Worm (Caenorhabditis elegans) whole organism, mixed stage, embryonic: ENCODE measurements around the gene ZK1010.4.

Experiments
- lin-13 ChIP-seq: fragments of 150-350 bp; optimal IDR thresholded peaks from 2 replicates; lab custom pipeline; 2014; ENCODE audit warnings: missing biosample characterization, missing genetic modification characterization
- mep-1 ChIP-seq: fragments of 150-350 bp; optimal IDR thresholded peaks from 2 replicates; lab custom pipeline; 2017; ENCODE audit warnings: missing biosample characterization, missing genetic modification reagents, missing genetic modification characterization, inconsistent platforms
- nhr-237 ChIP-seq: fragments of 150-350 bp; optimal IDR thresholded peaks from 2 replicates; lab custom pipeline; 2014; ENCODE audit warnings: missing biosample characterization, missing genetic modification characterization
- nhr-28 ChIP-seq: fragments of 150-350 bp; optimal IDR thresholded peaks from 2 replicates; lab custom pipeline; 2014; ENCODE audit warnings: missing biosample characterization, missing genetic modification characterization

- TF ChIP-seq mep-1 = no peak
- no peak for TF ChIP-seq nhr-28 (tag; lab: Kevin White, UChicago)
- no peak for TF ChIP-seq nhr-237 (tag; lab: Kevin White, UChicago)
- no peak for TF ChIP-seq lin-13 (tag; lab: Kevin White, UChicago)
Observed at ce11 chrIII:12934417-12934816, 46.5 kb upstream of the ZK1010.4 start, which contains the start of gene epg-3.
